Fruit fly (Drosophila melanogaster): Measurements from ENCODE around the gene CG14451.

dm6 chr3L:22686987-22687386 lies 34.9 kb downstream of the CG14451 start, which contains the start of the genes CG14455 and CG14456:
- no peak for TF ChIP-seq psq (optimal IDR thresholded peaks at IDR 0.05)
- no peak for TF ChIP-seq ttk (optimal IDR thresholded peaks at IDR 0.05)
- no peak for TF ChIP-seq h (optimal IDR thresholded peaks at IDR 0.05)
- TF ChIP-seq insv (optimal IDR thresholded peaks at IDR 0.05) = no peak
